Worm (Caenorhabditis elegans) whole organism, mixed stage, embryonic: ENCODE results near the gene flp-1.

Source experiments
- M03D4.4 ChIP-seq: sonication (generic microtip); optimal IDR thresholded peaks from 2 replicates; lab custom pipeline; 2017; ENCODE audit warnings: mild to moderate bottlenecking, missing genetic modification characterization, missing compliant biosample characterization
- bed-3 ChIP-seq: fragments of 200-800 bp; sonication (Bioruptor generic); optimal IDR thresholded peaks from 3 replicates; lab custom pipeline; 2018; ENCODE audit warnings: mild to moderate bottlenecking, missing genetic modification characterization, moderate library complexity, missing compliant biosample characterization
- blmp-1 ChIP-seq: fragments of 150-350 bp; optimal IDR thresholded peaks from 2 replicates; lab custom pipeline; 2014; ENCODE audit warnings: missing biosample characterization, missing genetic modification characterization
- ceh-43 ChIP-seq: fragments of 200-800 bp; sonication (Bioruptor generic); optimal IDR thresholded peaks from 2 replicates; lab custom pipeline; 2018; ENCODE audit warnings: mild to moderate bottlenecking, missing genetic modification characterization, moderate library complexity, missing compliant biosample characterization
- ceh-83 ChIP-seq: fragments of 200-800 bp; sonication (Bioruptor generic); optimal IDR thresholded peaks from 2 replicates; lab custom pipeline; 2018; ENCODE audit warnings: mild to moderate bottlenecking, missing genetic modification characterization, missing compliant biosample characterization
- ces-1 ChIP-seq: fragments of 150-350 bp; optimal IDR thresholded peaks from 2 replicates; lab custom pipeline; 2014; ENCODE audit warnings: missing biosample characterization, missing genetic modification reagents, missing genetic modification characterization
- cnd-1 ChIP-seq: fragments of 200-800 bp; sonication (Bioruptor generic); optimal IDR thresholded peaks from 2 replicates; lab custom pipeline; 2018; ENCODE audit warnings: mild to moderate bottlenecking, missing genetic modification characterization, missing compliant biosample characterization
- drap-1 ChIP-seq: fragments of 200-800 bp; sonication (Bioruptor generic); optimal IDR thresholded peaks from 3 replicates; lab custom pipeline; 2018; ENCODE audit warnings: mild to moderate bottlenecking, missing genetic modification characterization, missing compliant biosample characterization
- elt-1 ChIP-seq: sonication (generic microtip); optimal IDR thresholded peaks from 2 replicates; lab custom pipeline; 2017; ENCODE audit warnings: missing genetic modification characterization, mild to moderate bottlenecking, missing compliant biosample characterization, antibody characterized with exemption, moderate library complexity, borderline replicate concordance; ENCODE audit not compliant: insufficient read depth
- elt-3 ChIP-seq: fragments of 150-350 bp; optimal IDR thresholded peaks from 2 replicates; lab custom pipeline; 2014; ENCODE audit warnings: missing biosample characterization, missing genetic modification characterization
- flh-1 ChIP-seq: fragments of 200-800 bp; sonication (Bioruptor generic); optimal IDR thresholded peaks from 2 replicates; lab custom pipeline; 2018; ENCODE audit warnings: mild to moderate bottlenecking, missing genetic modification characterization, moderate library complexity, missing compliant biosample characterization
- ham-2 ChIP-seq: fragments of 200-800 bp; sonication (Bioruptor generic); optimal IDR thresholded peaks from 2 replicates; lab custom pipeline; 2018; ENCODE audit warnings: mild to moderate bottlenecking, missing genetic modification characterization, missing compliant biosample characterization
- hlh-1 ChIP-seq: fragments of 150-350 bp; optimal IDR thresholded peaks from 2 replicates; lab custom pipeline; 2014; ENCODE audit warnings: missing biosample characterization, missing genetic modification reagents, missing genetic modification characterization
- lin-13 ChIP-seq: fragments of 150-350 bp; optimal IDR thresholded peaks from 2 replicates; lab custom pipeline; 2014; ENCODE audit warnings: missing biosample characterization, missing genetic modification characterization
- lin-32 ChIP-seq: fragments of 200-800 bp; sonication (Bioruptor generic); optimal IDR thresholded peaks from 2 replicates; lab custom pipeline; 2018; ENCODE audit warnings: mild to moderate bottlenecking, missing genetic modification characterization, missing compliant biosample characterization
- mab-5 ChIP-seq: fragments of 150-350 bp; optimal IDR thresholded peaks from 2 replicates; lab custom pipeline; 2014; ENCODE audit warnings: missing biosample characterization, missing genetic modification characterization
- mep-1 ChIP-seq: fragments of 150-350 bp; optimal IDR thresholded peaks from 2 replicates; lab custom pipeline; 2017; ENCODE audit warnings: missing biosample characterization, missing genetic modification reagents, missing genetic modification characterization, inconsistent platforms
- mls-2 ChIP-seq: sonication (generic microtip); optimal IDR thresholded peaks from 2 replicates; lab custom pipeline; 2016; ENCODE audit warnings: mild to moderate bottlenecking, missing genetic modification characterization, moderate library complexity, missing compliant biosample characterization
- nhr-12 ChIP-seq: fragments of 150-350 bp; optimal IDR thresholded peaks from 2 replicates; lab custom pipeline; 2014; ENCODE audit warnings: missing biosample characterization, missing genetic modification characterization
- nhr-2 ChIP-seq: fragments of 150-350 bp; optimal IDR thresholded peaks from 2 replicates; lab custom pipeline; 2014; ENCODE audit warnings: missing biosample characterization, missing genetic modification characterization
- nhr-237 ChIP-seq: fragments of 150-350 bp; optimal IDR thresholded peaks from 2 replicates; lab custom pipeline; 2014; ENCODE audit warnings: missing biosample characterization, missing genetic modification characterization
- nhr-28 ChIP-seq: fragments of 150-350 bp; optimal IDR thresholded peaks from 2 replicates; lab custom pipeline; 2014; ENCODE audit warnings: missing biosample characterization, missing genetic modification characterization
- nhr-76 ChIP-seq: sonication (generic microtip); optimal IDR thresholded peaks from 2 replicates; lab custom pipeline; 2017; ENCODE audit warnings: missing biosample characterization, missing genetic modification characterization
- pha-4 ChIP-seq: fragments of 150-350 bp; optimal IDR thresholded peaks from 2 replicates; lab custom pipeline; 2018; ENCODE audit warnings: missing biosample characterization, missing genetic modification reagents, missing genetic modification characterization
- sem-2 ChIP-seq: fragments of 200-800 bp; sonication (Bioruptor generic); optimal IDR thresholded peaks from 2 replicates; lab custom pipeline; 2018; ENCODE audit warnings: mild to moderate bottlenecking, missing genetic modification characterization, missing compliant biosample characterization
- snpc-4 ChIP-seq: fragments of 150-350 bp; optimal IDR thresholded peaks from 2 replicates; lab custom pipeline; 2014; ENCODE audit warnings: missing biosample characterization, missing genetic modification characterization
- sptf-1 ChIP-seq: sonication (generic microtip); optimal IDR thresholded peaks from 2 replicates; lab custom pipeline; 2017; ENCODE audit warnings: mild to moderate bottlenecking, missing genetic modification characterization, moderate library complexity, missing compliant biosample characterization
- tbx-8 ChIP-seq: fragments of 200-800 bp; sonication (Bioruptor generic); optimal IDR thresholded peaks from 2 replicates; lab custom pipeline; 2018; ENCODE audit warnings: mild to moderate bottlenecking, missing genetic modification characterization, moderate library complexity, missing compliant biosample characterization
- unc-120 ChIP-seq: sonication (generic microtip); optimal IDR thresholded peaks from 2 replicates; lab custom pipeline; 2017; ENCODE audit warnings: missing genetic modification characterization, missing compliant biosample characterization; ENCODE audit not compliant: poor library complexity, severe bottlenecking
- unc-39 ChIP-seq: fragments of 150-350 bp; optimal IDR thresholded peaks from 2 replicates; lab custom pipeline; 2014; ENCODE audit warnings: missing biosample characterization, missing genetic modification characterization
- unc-62 ChIP-seq: fragments of 150-350 bp; optimal IDR thresholded peaks from 2 replicates; lab custom pipeline; 2014; ENCODE audit warnings: missing biosample characterization, missing genetic modification reagents, missing genetic modification characterization
- zip-8 ChIP-seq: fragments of 150-350 bp; optimal IDR thresholded peaks from 2 replicates; lab custom pipeline; 2014; ENCODE audit warnings: missing biosample characterization, missing genetic modification characterization
- ztf-11 ChIP-seq: fragments of 150-350 bp; optimal IDR thresholded peaks from 2 replicates; lab custom pipeline; 2014; ENCODE audit warnings: missing biosample characterization, missing genetic modification characterization

The flp-1 gene

DNA sequence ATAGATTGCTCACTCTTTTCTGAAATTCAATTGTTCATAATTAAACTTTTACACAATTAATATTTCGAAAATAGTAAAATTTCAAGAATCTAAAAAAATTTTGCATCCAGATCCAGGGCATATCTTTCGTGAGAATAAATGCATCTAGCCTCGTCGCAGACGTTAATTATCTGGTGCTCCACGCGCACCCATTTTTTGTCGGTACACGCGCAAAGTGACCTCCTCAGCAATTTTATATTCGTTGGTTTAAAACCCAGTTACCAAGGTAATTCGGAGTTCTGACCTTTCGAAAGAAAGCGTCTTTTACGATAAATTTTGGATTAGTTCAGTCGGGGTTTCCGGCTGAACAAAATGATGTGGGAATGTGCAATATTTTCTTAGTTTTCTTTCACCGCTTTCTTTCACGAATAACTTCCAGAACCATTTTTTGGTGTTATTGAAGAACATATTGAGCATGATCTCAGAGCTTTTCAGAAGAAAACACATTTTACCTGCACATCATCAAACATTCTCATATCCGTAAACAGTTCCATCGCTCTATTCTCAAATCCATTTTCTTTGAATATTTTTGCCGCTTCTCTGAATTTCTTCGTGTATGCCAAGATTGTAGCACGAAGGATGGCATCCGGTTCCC lies 4.2 kb upstream of the flp-1 start:
- no peak for TF ChIP-seq ztf-11 (tag; lab: Kevin White, UChicago)
- no peak for TF ChIP-seq nhr-76 (tag; lab: Kevin White, UChicago)
- TF ChIP-seq tbx-8, result no peak

DNA sequence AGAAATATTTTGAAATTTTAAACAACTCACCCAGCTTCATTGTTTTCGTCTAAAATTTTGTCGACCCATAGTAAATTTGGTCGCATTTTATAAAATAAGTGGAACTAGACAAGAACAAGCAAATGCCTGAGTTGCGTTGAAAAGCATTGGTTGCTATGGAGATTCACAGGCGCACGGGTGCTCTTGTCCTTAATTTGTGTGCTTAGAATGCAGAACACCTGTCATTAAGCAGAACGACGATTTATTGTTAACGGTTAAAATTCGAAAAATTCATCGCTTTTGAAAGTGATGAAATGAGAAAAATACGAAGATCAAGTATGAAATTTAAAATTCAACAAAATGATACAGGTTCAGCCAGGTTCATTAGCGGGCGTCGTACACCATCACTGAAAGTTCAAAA lies 1.6 kb downstream of the flp-1 start, which contains the start of gene daf-10:
TSS of gene daf-10 (minus strand) at position 101 of the 400 bp plus-strand sequence.
- no peak for TF ChIP-seq ceh-43 (GFP tag; lab: Kevin White, UChicago)
- no peak for TF ChIP-seq ceh-83
- no peak for TF ChIP-seq lin-32 (GFP tag; lab: Kevin White, UChicago)
- no peak for TF ChIP-seq nhr-2
- no peak for TF ChIP-seq unc-120 (tag; lab: Kevin White, UChicago)
- no peak for TF ChIP-seq mab-5 (tag; lab: Kevin White, UChicago)
- no peak for TF ChIP-seq nhr-76 (tag; lab: Kevin White, UChicago)
- no peak for TF ChIP-seq ces-1 (GFP tag; lab: Kevin White, UChicago)
- TF ChIP-seq mls-2 (tag; lab: Kevin White, UChicago), result no peak
- TF ChIP-seq nhr-28 (tag; lab: Kevin White, UChicago), result no peak
- no peak for TF ChIP-seq zip-8
- TF ChIP-seq blmp-1 (tag; lab: Kevin White, UChicago), result no peak
- TF ChIP-seq drap-1, result no peak
- no peak for TF ChIP-seq cnd-1 (tag; lab: Kevin White, UChicago)
- no peak for TF ChIP-seq pha-4 (tag; lab: Kevin White, UChicago)
- TF ChIP-seq sem-2 (GFP tag; lab: Kevin White, UChicago), result no peak
- no peak for TF ChIP-seq hlh-1 (tag; lab: Kevin White, UChicago)

DNA sequence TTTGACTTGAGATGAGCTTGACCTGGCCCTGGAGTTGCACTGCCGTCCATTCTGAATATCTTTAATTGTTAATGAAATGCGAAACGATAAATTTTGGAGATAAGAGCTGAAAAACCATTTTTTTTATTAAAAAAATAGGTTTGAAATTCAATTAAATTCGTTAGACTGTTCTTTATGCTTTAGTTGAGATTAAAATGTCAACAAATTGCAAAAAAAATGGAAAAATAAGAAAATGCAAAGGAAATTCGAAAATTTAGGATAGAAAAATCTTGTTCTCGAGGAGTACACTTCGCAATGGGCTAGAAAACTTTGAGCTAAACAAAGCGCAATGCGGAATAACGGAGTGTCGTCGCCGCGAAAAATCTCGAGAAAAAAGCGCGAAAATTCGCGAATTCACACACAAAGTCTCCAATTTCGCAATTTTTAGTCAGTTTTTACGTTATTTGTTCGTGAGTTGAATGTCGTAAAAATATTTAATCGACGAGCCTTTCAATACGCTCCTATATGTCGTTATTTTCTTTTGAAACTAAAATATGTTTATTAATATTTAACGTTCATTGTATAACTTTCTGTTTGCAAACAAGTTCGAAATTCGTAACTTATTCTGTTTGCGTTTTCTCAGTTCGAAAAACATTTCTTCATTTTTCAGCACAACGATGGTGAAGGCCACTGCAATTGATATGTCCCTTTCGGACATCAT lies 2.5 kb downstream of the flp-1 start, which contains the start of the genes rpb-12 and aly-2:
TSS of gene rpb-12 (minus strand) at position 51 of the 700 bp plus-strand sequence.
TSS of gene aly-2 (plus strand) at position 650 of the 700 bp plus-strand sequence.
- TF ChIP-seq sptf-1 (tag; lab: Kevin White, UChicago), result no peak
- no peak for TF ChIP-seq zip-8
- TF ChIP-seq cnd-1 (tag; lab: Kevin White, UChicago), result no peak
- no peak for TF ChIP-seq drap-1
- TF ChIP-seq ceh-83, result no peak
- TF ChIP-seq bed-3 (GFP tag; lab: Kevin White, UChicago), result no peak
- no peak for TF ChIP-seq sem-2 (GFP tag; lab: Kevin White, UChicago)
- no peak for TF ChIP-seq nhr-12
- no peak for TF ChIP-seq ham-2 (GFP tag; lab: Kevin White, UChicago)
- TF ChIP-seq pha-4 (tag; lab: Kevin White, UChicago), result peak; percentile 46
- TF ChIP-seq mep-1 (tag; lab: Kevin White, UChicago), result peak; percentile 4
- no peak for TF ChIP-seq hlh-1 (tag; lab: Kevin White, UChicago)
- no peak for TF ChIP-seq snpc-4 (tag; lab: Kevin White, UChicago)
- no peak for TF ChIP-seq mls-2 (tag; lab: Kevin White, UChicago)

DNA sequence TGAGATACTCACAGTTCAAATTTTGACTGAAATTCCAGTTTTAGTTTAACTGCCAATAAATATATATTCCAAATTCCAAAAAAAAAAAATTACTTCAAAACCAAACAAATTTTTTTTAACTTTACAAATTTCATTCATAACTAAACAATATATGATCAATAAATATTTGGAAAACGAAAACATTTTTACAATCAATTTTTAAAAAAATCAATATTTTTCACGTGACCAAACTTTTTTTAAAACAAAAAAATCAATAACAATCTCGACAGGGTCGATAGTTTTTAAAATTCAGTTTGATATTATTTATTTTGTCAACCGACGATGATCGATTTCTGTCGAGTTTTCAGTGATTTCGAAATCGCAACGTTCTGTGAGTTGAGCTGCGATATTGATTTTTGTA lies 5.7 kb downstream of the flp-1 start, which contains the start of gene F23B2.7:
TSS of gene F23B2.7 (plus strand) at position 301 of the 400 bp plus-strand sequence.
- TF ChIP-seq cnd-1 (tag; lab: Kevin White, UChicago) (no peak), nhr-76 (tag; lab: Kevin White, UChicago) (no peak), mep-1 (tag; lab: Kevin White, UChicago) (no peak), nhr-28 (tag; lab: Kevin White, UChicago) (no peak), elt-1 (tag; lab: Kevin White, UChicago) (no peak), sptf-1 (tag; lab: Kevin White, UChicago) (no peak), M03D4.4 (tag; lab: Kevin White, UChicago) (no peak)

DNA sequence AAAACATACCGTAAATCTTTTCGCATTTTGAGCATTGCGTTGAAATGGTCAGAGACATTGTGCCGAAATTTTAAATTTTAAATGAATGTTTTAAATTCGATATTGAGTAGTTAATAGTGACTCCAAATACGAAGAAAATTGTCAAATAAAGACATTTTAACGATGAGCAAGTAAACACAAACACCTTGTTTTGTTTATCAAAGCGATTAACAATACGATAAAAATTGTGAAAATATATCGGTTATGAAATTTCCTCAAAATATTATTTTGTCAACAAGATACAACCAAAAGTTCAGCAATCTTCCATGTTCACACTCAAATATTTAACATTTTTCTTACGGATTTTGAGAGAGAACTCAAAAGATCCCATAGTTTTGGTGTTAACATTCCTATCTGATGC lies 9.8 kb downstream of the flp-1 start, which contains the start of gene F23B2.10:
TSS of gene F23B2.10 (minus strand) at position 101 of the 400 bp plus-strand sequence.
- TF ChIP-seq nhr-2, result no peak
- no peak for TF ChIP-seq unc-39 (tag; lab: Kevin White, UChicago)
- no peak for TF ChIP-seq hlh-1 (tag; lab: Kevin White, UChicago)
- TF ChIP-seq blmp-1 (tag; lab: Kevin White, UChicago), result no peak
- no peak for TF ChIP-seq sptf-1 (tag; lab: Kevin White, UChicago)
- TF ChIP-seq unc-62 (GFP tag; lab: Kevin White, UChicago), result no peak
- TF ChIP-seq flh-1 (GFP tag; lab: Kevin White, UChicago), result no peak
- TF ChIP-seq nhr-237 (tag; lab: Kevin White, UChicago), result no peak
- TF ChIP-seq snpc-4 (tag; lab: Kevin White, UChicago), result no peak
- TF ChIP-seq nhr-76 (tag; lab: Kevin White, UChicago), result no peak
- no peak for TF ChIP-seq lin-13 (tag; lab: Kevin White, UChicago)
- no peak for TF ChIP-seq ces-1 (GFP tag; lab: Kevin White, UChicago)
- TF ChIP-seq nhr-28 (tag; lab: Kevin White, UChicago), result no peak
- TF ChIP-seq elt-3 (tag; lab: Kevin White, UChicago), result no peak
- TF ChIP-seq ham-2 (GFP tag; lab: Kevin White, UChicago), result no peak
- no peak for TF ChIP-seq ztf-11 (tag; lab: Kevin White, UChicago)
